Worm (Caenorhabditis elegans): ENCODE measurements around the gene fut-1.

DNA sequence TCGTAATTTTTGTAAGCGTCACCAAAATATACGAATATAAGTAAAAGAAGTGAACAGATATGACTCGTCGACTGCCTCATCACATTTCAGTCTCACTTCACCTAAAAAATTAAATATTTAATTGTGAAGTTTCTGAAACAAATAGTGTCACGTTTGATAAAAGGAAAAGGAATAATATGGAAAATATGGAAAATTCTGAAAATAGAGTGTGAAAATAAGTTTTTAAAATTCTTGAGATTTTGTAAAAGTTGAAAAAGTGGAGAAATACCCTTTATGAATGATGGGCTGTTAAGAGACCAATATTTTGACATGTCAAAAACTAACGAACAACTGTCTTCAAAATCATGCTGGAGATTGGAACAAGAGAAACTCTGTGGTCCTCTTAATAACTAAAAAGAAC, 32.7 kb downstream of the fut-1 start, which contains the start of gene T01B7.9:
- no peak for TF ChIP-seq pha-4 (tag; optimal IDR thresholded peaks at IDR 0.05)
- no peak for TF ChIP-seq nhr-28 (tag; optimal IDR thresholded peaks at IDR 0.05)
- no peak for TF ChIP-seq nhr-2 (tag; optimal IDR thresholded peaks at IDR 0.05)
- TF ChIP-seq ceh-43 (GFP tag; optimal IDR thresholded peaks at IDR 0.05): no peak
- no peak for TF ChIP-seq nhr-237 (tag; optimal IDR thresholded peaks at IDR 0.05)
- no peak for TF ChIP-seq nhr-76 (tag; optimal IDR thresholded peaks at IDR 0.05)
